Fruit fly (Drosophila melanogaster) whole organism, embryonic: ENCODE measurements around the gene CG11858.

ENCODE experiments used
- Asciz ChIP-seq: fragments of 200-800 bp; sonication (Bioruptor generic); optimal IDR thresholded peaks from 2 replicates; lab custom pipeline; 2017; ENCODE audit warnings: missing biosample characterization, mild to moderate bottlenecking, missing genetic modification characterization, missing genetic modification reagents
- CG10321 ChIP-seq: fragments of 200-800 bp; sonication (Bioruptor generic); IDR thresholded peaks from 2 replicates; pipeline ENCODE4 v1.3.6; 2022; ENCODE audit warnings: missing biosample characterization, missing genetic modification characterization
- CG10366 ChIP-seq: fragments of 200-800 bp; sonication (Bioruptor generic); IDR thresholded peaks from 2 replicates; pipeline ENCODE4 v1.3.6; 2022; ENCODE audit warnings: missing biosample characterization, missing genetic modification characterization
- CG10565 ChIP-seq: fragments of 200-800 bp; sonication (Bioruptor generic); optimal IDR thresholded peaks from 3 replicates; lab custom pipeline; 2016; ENCODE audit warnings: missing biosample characterization, mild to moderate bottlenecking, missing genetic modification characterization
- CG11504 ChIP-seq: fragments of 200-800 bp; sonication (Bioruptor generic); optimal IDR thresholded peaks from 3 replicates; lab custom pipeline; 2019; ENCODE audit warnings: missing biosample characterization, mild to moderate bottlenecking, missing genetic modification characterization, moderate library complexity
- CG1233 ChIP-seq: fragments of 200-800 bp; sonication (Bioruptor generic); optimal IDR thresholded peaks from 4 replicates; lab custom pipeline; 2018; ENCODE audit warnings: missing biosample characterization, mild to moderate bottlenecking, missing genetic modification characterization
- CG12769 ChIP-seq: fragments of 200-800 bp; sonication (Bioruptor generic); optimal IDR thresholded peaks from 2 replicates; lab custom pipeline; 2019; ENCODE audit warnings: missing biosample characterization, mild to moderate bottlenecking, missing genetic modification characterization, moderate library complexity
- CG15514 ChIP-seq: fragments of 200-800 bp; sonication (Bioruptor generic); optimal IDR thresholded peaks from 3 replicates; lab custom pipeline; 2017; ENCODE audit warnings: missing biosample characterization, missing genetic modification characterization, mild to moderate bottlenecking, moderate library complexity, missing genetic modification reagents
- CG1603 ChIP-seq: fragments of 200-800 bp; sonication (Bioruptor generic); optimal IDR thresholded peaks from 2 replicates; lab custom pipeline; 2019; ENCODE audit warnings: missing biosample characterization, mild to moderate bottlenecking, missing genetic modification characterization, moderate library complexity
- CG16815 ChIP-seq: fragments of 200-800 bp; sonication (Bioruptor generic); optimal IDR thresholded peaks from 3 replicates; lab custom pipeline; 2017; ENCODE audit warnings: missing biosample characterization, mild to moderate bottlenecking, missing genetic modification characterization
- CG1792 ChIP-seq: fragments of 200-800 bp; sonication (Bioruptor generic); optimal IDR thresholded peaks from 2 replicates; lab custom pipeline; 2016; ENCODE audit warnings: missing biosample characterization, missing genetic modification characterization
- CG18619 ChIP-seq: fragments of 200-800 bp; sonication (Bioruptor generic); optimal IDR thresholded peaks from 3 replicates; lab custom pipeline; 2017; ENCODE audit warnings: missing biosample characterization, mild to moderate bottlenecking, missing genetic modification characterization
- CG2678 ChIP-seq: fragments of 200-800 bp; sonication (Bioruptor generic); optimal IDR thresholded peaks from 3 replicates; lab custom pipeline; 2019; ENCODE audit warnings: missing biosample characterization, mild to moderate bottlenecking, missing genetic modification characterization, moderate library complexity
- CG32767 ChIP-seq: fragments of 200-800 bp; sonication (Bioruptor generic); IDR thresholded peaks from 2 replicates; pipeline ENCODE4 v1.3.6; 2022; ENCODE audit warnings: missing biosample characterization, missing genetic modification characterization
- CG6683 ChIP-seq: fragments of 200-800 bp; sonication (Bioruptor generic); optimal IDR thresholded peaks from 2 replicates; lab custom pipeline; 2017; ENCODE audit warnings: missing biosample characterization, mild to moderate bottlenecking, missing genetic modification characterization, missing genetic modification reagents
- Dek ChIP-seq: fragments of 200-800 bp; sonication (Bioruptor generic); optimal IDR thresholded peaks from 3 replicates; lab custom pipeline; 2019; ENCODE audit warnings: missing biosample characterization, mild to moderate bottlenecking, missing genetic modification characterization, moderate library complexity
- Dll ChIP-seq: fragments of 200-800 bp; sonication (Bioruptor generic); IDR thresholded peaks from 4 replicates; pipeline ENCODE4 v1.3.6; 2022; ENCODE audit warnings: missing biosample characterization, missing genetic modification characterization; ENCODE audit not compliant: partially characterized antibody
- H2.0 ChIP-seq: fragments of 200-800 bp; sonication (Bioruptor generic); IDR thresholded peaks from 2 replicates; pipeline ENCODE4 v1.3.6; 2022; ENCODE audit warnings: missing biosample characterization, missing genetic modification characterization
- HmgD ChIP-seq: fragments of 200-800 bp; sonication (Bioruptor generic); optimal IDR thresholded peaks from 3 replicates; lab custom pipeline; 2016; ENCODE audit warnings: missing biosample characterization, missing genetic modification characterization
- HmgZ ChIP-seq: fragments of 200-800 bp; sonication (Bioruptor generic); optimal IDR thresholded peaks from 2 replicates; lab custom pipeline; 2018; ENCODE audit warnings: missing biosample characterization, mild to moderate bottlenecking, missing genetic modification characterization
- Med ChIP-seq: fragments of 200-800 bp; sonication (Bioruptor generic); peaks from one replicate; lab custom pipeline; 2016; ENCODE audit warnings: missing biosample characterization, missing genetic modification characterization, mild to moderate bottlenecking, inconsistent platforms, moderate library complexity
- Meics ChIP-seq: fragments of 200-800 bp; sonication (Bioruptor generic); optimal IDR thresholded peaks from 2 replicates; lab custom pipeline; 2017; ENCODE audit warnings: missing biosample characterization, mild to moderate bottlenecking, missing genetic modification characterization
- Mrtf ChIP-seq: fragments of 200-800 bp; sonication (Bioruptor generic); IDR thresholded peaks from 3 replicates; pipeline ENCODE4 v1.3.6; 2022; ENCODE audit warnings: missing biosample characterization, missing genetic modification characterization
- Nf-YB ChIP-seq: fragments of 200-800 bp; sonication (Bioruptor generic); optimal IDR thresholded peaks from 3 replicates; lab custom pipeline; 2019; ENCODE audit warnings: missing biosample characterization, mild to moderate bottlenecking, missing genetic modification characterization, moderate library complexity
- NfI ChIP-seq: fragments of 200-800 bp; sonication (Bioruptor generic); optimal IDR thresholded peaks from 3 replicates; lab custom pipeline; 2018; ENCODE audit warnings: missing biosample characterization, mild to moderate bottlenecking, missing genetic modification characterization, moderate library complexity
- Oli ChIP-seq: fragments of 200-800 bp; sonication (Bioruptor generic); optimal IDR thresholded peaks from 2 replicates; lab custom pipeline; 2018; ENCODE audit warnings: missing biosample characterization, mild to moderate bottlenecking, missing genetic modification characterization, moderate library complexity
- Rfx ChIP-seq: fragments of 200-800 bp; sonication (Bioruptor generic); IDR thresholded peaks from 2 replicates; pipeline ENCODE4 v1.3.6; 2022; ENCODE audit warnings: missing biosample characterization, missing genetic modification characterization
- Scr ChIP-seq: fragments of 200-800 bp; sonication (Bioruptor generic); IDR thresholded peaks from 2 replicates; pipeline ENCODE4 v1.3.6; 2022; ENCODE audit warnings: missing biosample characterization, missing genetic modification characterization; ENCODE audit not compliant: partially characterized antibody
- Spps ChIP-seq: fragments of 200-800 bp; sonication (Bioruptor generic); optimal IDR thresholded peaks from 2 replicates; lab custom pipeline; 2018; ENCODE audit warnings: missing biosample characterization, mild to moderate bottlenecking, missing genetic modification characterization
- Stat92E ChIP-seq, 3 experiments: fragments of >200 bp in 2 of 3; fragments of 200-800 bp in 1 of 3; sonication (Bioruptor generic) in 1 of 3; optimal IDR thresholded peaks; 2 replicates each; lab custom pipeline; 2017 to 2019; ENCODE audit warnings: missing biosample characterization in 3 of 3, missing genetic modification characterization in 3 of 3, mild to moderate bottlenecking in 1 of 3, moderate library complexity in 1 of 3
- amos ChIP-seq: fragments of 200-800 bp; sonication (Bioruptor generic); IDR thresholded peaks from 2 replicates; pipeline ENCODE4 v1.3.6; 2022; ENCODE audit warnings: missing biosample characterization, missing genetic modification characterization; ENCODE audit not compliant: partially characterized antibody
- ato ChIP-seq: fragments of 200-800 bp; sonication (Bioruptor generic); IDR thresholded peaks from 2 replicates; pipeline ENCODE4 v1.3.6; 2022; ENCODE audit warnings: missing biosample characterization, missing genetic modification characterization; ENCODE audit not compliant: partially characterized antibody
- bbx ChIP-seq: fragments of 200-800 bp; sonication (Bioruptor generic); IDR thresholded peaks from 2 replicates; pipeline ENCODE4 v1.3.6; 2022; ENCODE audit warnings: missing biosample characterization, missing genetic modification characterization; ENCODE audit not compliant: partially characterized antibody
- br ChIP-seq: fragments of >200 bp; optimal IDR thresholded peaks from 2 replicates; lab custom pipeline; 2017
- cad ChIP-seq: fragments of >200 bp; optimal IDR thresholded peaks from 2 replicates; lab custom pipeline; 2017; ENCODE audit warnings: missing biosample characterization, missing genetic modification characterization
- caup ChIP-seq: fragments of 200-800 bp; sonication (Bioruptor generic); optimal IDR thresholded peaks from 3 replicates; lab custom pipeline; 2017; ENCODE audit warnings: missing biosample characterization, mild to moderate bottlenecking, missing genetic modification characterization, moderate library complexity; ENCODE audit not compliant: severe bottlenecking
- crol ChIP-seq: fragments of 200-800 bp; sonication (Bioruptor generic); IDR thresholded peaks from 2 replicates; pipeline ENCODE4 v1.3.6; 2022; ENCODE audit warnings: missing biosample characterization, missing genetic modification characterization
- en ChIP-seq: fragments of 200-800 bp; sonication (Bioruptor generic); optimal IDR thresholded peaks from 2 replicates; lab custom pipeline; 2016; ENCODE audit warnings: missing biosample characterization, missing genetic modification characterization
- hbn ChIP-seq: fragments of 200-800 bp; sonication (Bioruptor generic); IDR thresholded peaks from 2 replicates; pipeline ENCODE4 v1.3.6; 2022; ENCODE audit warnings: missing biosample characterization, missing genetic modification characterization; ENCODE audit not compliant: partially characterized antibody
- insv ChIP-seq, 2 experiments: fragments of 200-800 bp; sonication (Bioruptor generic); optimal IDR thresholded peaks; 3 replicates each; lab custom pipeline; 2016 to 2018; ENCODE audit warnings: missing biosample characterization in 2 of 2, missing genetic modification characterization in 2 of 2
- jigr1 ChIP-seq: fragments of 200-800 bp; sonication (Bioruptor generic); IDR thresholded peaks from 3 replicates; pipeline ENCODE4 v1.3.6; 2022; ENCODE audit warnings: missing biosample characterization, missing genetic modification characterization
- jumu ChIP-seq: fragments of 200-800 bp; sonication (Bioruptor generic); optimal IDR thresholded peaks from 3 replicates; lab custom pipeline; 2016; ENCODE audit warnings: missing biosample characterization, missing genetic modification characterization
- lilli ChIP-seq: fragments of 200-800 bp; sonication (Bioruptor generic); optimal IDR thresholded peaks from 3 replicates; lab custom pipeline; 2016; ENCODE audit warnings: missing biosample characterization, missing genetic modification characterization
- mam ChIP-seq: fragments of 200-800 bp; sonication (Bioruptor generic); optimal IDR thresholded peaks from 3 replicates; lab custom pipeline; 2016; ENCODE audit warnings: missing biosample characterization, missing genetic modification characterization
- pzg ChIP-seq: fragments of 200-800 bp; sonication (Bioruptor generic); optimal IDR thresholded peaks from 3 replicates; lab custom pipeline; 2018; ENCODE audit warnings: missing biosample characterization, mild to moderate bottlenecking, missing genetic modification characterization, moderate library complexity
- shn ChIP-seq: fragments of 200-800 bp; sonication (Bioruptor generic); optimal IDR thresholded peaks from 3 replicates; lab custom pipeline; 2016; ENCODE audit warnings: missing biosample characterization, missing genetic modification characterization
- tin ChIP-seq: fragments of 200-800 bp; sonication (Bioruptor generic); optimal IDR thresholded peaks from 3 replicates; lab custom pipeline; 2016; ENCODE audit warnings: missing biosample characterization, missing genetic modification characterization
- tll ChIP-seq, 2 experiments: fragments of 200-800 bp in 1 of 2; fragments of >200 bp in 1 of 2; sonication (Bioruptor generic) in 1 of 2; optimal IDR thresholded peaks; 2 replicates each; lab custom pipeline; 2017 to 2019; ENCODE audit warnings: missing biosample characterization in 2 of 2, missing genetic modification characterization in 2 of 2, mild to moderate bottlenecking in 1 of 2, moderate library complexity in 1 of 2
- wek ChIP-seq: fragments of 200-800 bp; sonication (Bioruptor generic); optimal IDR thresholded peaks from 3 replicates; lab custom pipeline; 2018; ENCODE audit warnings: missing biosample characterization, mild to moderate bottlenecking, missing genetic modification characterization, moderate library complexity
- zfh2 ChIP-seq: fragments of 200-800 bp; sonication (Bioruptor generic); optimal IDR thresholded peaks from 2 replicates; lab custom pipeline; 2016; ENCODE audit warnings: missing biosample characterization, missing genetic modification characterization

The CG11858 gene

dm6 chr3R:25215123-25215522, 47.4 kb upstream of the CG11858 start, which contains the start of gene Saysd1 (continued):
- TF ChIP-seq Mrtf (no peak), hbn (peak; percentile 78), Nf-YB (no peak), Med (GFP tag; lab: Kevin White, UChicago) (peak; percentile 84), wek (GFP tag; lab: Kevin White, UChicago) (peak; percentile 62), lilli (no peak), crol (GFP tag; lab: Robert Waterston, UW) (no peak), CG10321 (GFP tag; lab: Robert Waterston, UW) (no peak), cad (no peak), CG10565 (GFP tag; lab: Kevin White, UChicago) (no peak), Dll (GFP tag; lab: Robert Waterston, UW) (peak; percentile 90), jigr1 (GFP tag; lab: Robert Waterston, UW) (no peak), bbx (GFP tag; lab: Robert Waterston, UW) (peak; percentile 92), CG18619 (GFP tag; lab: Kevin White, UChicago) (no peak), CG10366 (GFP tag; lab: Robert Waterston, UW) (no peak), HmgD (no peak), pzg (GFP tag; lab: Kevin White, UChicago) (peak; percentile 43), HmgZ (tag; lab: Kevin White, UChicago) (peak; percentile 31), ato (GFP tag; lab: Robert Waterston, UW) (peak; percentile 89), H2.0 (GFP tag; lab: Robert Waterston, UW) (no peak), shn (no peak), CG1792 (GFP tag; lab: Kevin White, UChicago) (peak; percentile 1), Spps (no peak), jumu (GFP tag; lab: Kevin White, UChicago) (peak; percentile 16), amos (peak; percentile 79), CG6683 (GFP tag; lab: Kevin White, UChicago) (no peak), CG15514 (peak; percentile 38), CG16815 (GFP tag; lab: Kevin White, UChicago) (no peak), NfI (no peak), Asciz (GFP tag; lab: Kevin White, UChicago) (peak; percentile 28), Oli (tag; lab: Kevin White, UChicago) (no peak), caup (GFP tag; lab: Kevin White, UChicago) (no peak), tin (GFP tag; lab: Kevin White, UChicago) (peak; percentile 30), CG32767 (GFP tag; lab: Robert Waterston, UW) (no peak), CG1233 (GFP tag; lab: Kevin White, UChicago) (peak; percentile 13), br (lab: Kevin White, UChicago) (no peak), CG1603 (tag; lab: Kevin White, UChicago) (peak; percentile 37), tll (GFP tag; optimal IDR thresholded peaks at IDR 0.05; lab: Kevin White, UChicago) (no peak), Meics (GFP tag; lab: Kevin White, UChicago) (peak; percentile 44), CG2678 (no peak), CG11504 (tag; lab: Kevin White, UChicago) (no peak), Dek (tag; lab: Kevin White, UChicago) (no peak), Scr (peak; percentile 86), mam (GFP tag; lab: Kevin White, UChicago) (peak; percentile 48), en (GFP tag; lab: Kevin White, UChicago) (no peak), zfh2 (peak; percentile 10), insv (GFP tag; optimal IDR thresholded peaks at IDR 0.05; lab: Kevin White, UChicago) (no peak), Stat92E (GFP tag; optimal IDR thresholded peaks at IDR 0.05; lab: Kevin White, UChicago) (no peak), CG12769 (peak; percentile 37), Rfx (GFP tag; lab: Robert Waterston, UW) (peak; percentile 79)
